Fruit fly (Drosophila melanogaster): Measurements from ENCODE around the gene Fur1.

- TF ChIP-seq CG32006 (GFP tag; optimal IDR thresholded peaks at IDR 0.05) (no peak), Ets21C (GFP tag; optimal IDR thresholded peaks at IDR 0.05) (no peak), CG6854 (GFP tag; optimal IDR thresholded peaks at IDR 0.05) (no peak), CG11902 (GFP tag; optimal IDR thresholded peaks at IDR 0.05) (no peak), pdm3 (GFP tag; optimal IDR thresholded peaks at IDR 0.05) (peak; percentile 3), Gug (GFP tag; IDR thresholded peaks at IDR 0.05) (no peak), Eip75B (GFP tag; optimal IDR thresholded peaks at IDR 0.05) (peak; percentile 23), Eip78C (GFP tag) (peak; percentile 26), CG16779 (tag; optimal IDR thresholded peaks at IDR 0.05) (no peak), Sox102F (GFP tag; optimal IDR thresholded peaks at IDR 0.05) (peak; percentile 18), Sox14 (GFP tag; optimal IDR thresholded peaks at IDR 0.05) (no peak), CG7368 (GFP tag; optimal IDR thresholded peaks at IDR 0.05) (no peak), vri (GFP tag; optimal IDR thresholded peaks at IDR 0.05) (peak; percentile 29)
These were observed 24.5 kb downstream of the Fur1 start for dm6 chr3R:25448318-25448717.

Measured in whole organism, prepupa.